Worm (Caenorhabditis elegans) whole organism, L2 larva: ENCODE measurements around the gene col-85.

Experiments
- aly-2 ChIP-seq: fragments of 150-350 bp; optimal IDR thresholded peaks from 2 replicates; lab custom pipeline; 2014; ENCODE audit warnings: missing biosample characterization, missing genetic modification characterization
- lsy-2 ChIP-seq, 2 experiments: fragments of 150-350 bp in 1 of 2; sonication (generic microtip) in 1 of 2; optimal IDR thresholded peaks; 2 replicates each; lab custom pipeline; 2014 to 2017; ENCODE audit warnings: missing biosample characterization in 2 of 2, missing genetic modification characterization in 2 of 2
- mdl-1 ChIP-seq, 2 experiments: fragments of 150-350 bp in 1 of 2; sonication (generic microtip) in 1 of 2; optimal IDR thresholded peaks; 2 replicates each; lab custom pipeline; 2017; ENCODE audit warnings: missing biosample characterization in 2 of 2, missing genetic modification characterization in 2 of 2

ce11 chrII:12488810-12489209, 6.1 kb downstream of the col-85 start:
- no peak for TF ChIP-seq aly-2
- TF ChIP-seq lsy-2 (tag; optimal IDR thresholded peaks at IDR 0.05; lab: Kevin White, UChicago), result no peak
- no peak for TF ChIP-seq mdl-1 (tag; optimal IDR thresholded peaks at IDR 0.05; lab: Kevin White, UChicago)
